Worm (Caenorhabditis elegans): ENCODE measurements around the gene clc-23.

Gene clc-23

DNA sequence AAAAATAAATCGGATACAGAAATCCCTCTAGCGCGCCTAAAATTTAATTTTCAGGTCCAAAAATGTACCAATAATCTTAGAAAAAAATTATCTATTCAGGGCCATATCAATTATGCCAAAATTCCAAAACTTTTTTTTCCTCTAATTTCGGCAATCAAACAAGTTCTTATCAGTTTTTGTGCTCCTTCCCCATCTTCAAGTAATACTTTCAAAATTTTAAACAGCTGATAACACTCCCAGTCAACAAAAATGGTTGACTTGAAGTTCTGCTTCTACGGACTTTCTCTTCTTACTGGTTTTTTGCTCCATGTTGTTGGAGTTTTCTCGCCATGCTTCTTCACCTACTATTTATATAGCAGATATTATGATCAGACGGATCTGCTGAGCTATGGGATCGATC, at the start of gene clc-23:
Gene clc-23, plus strand, starts transcription at position 223 of the 400 bp plus-strand sequence.
- TF ChIP-seq dao-5 (tag; optimal IDR thresholded peaks at IDR 0.05) (no peak), W03F9.2 (tag; optimal IDR thresholded peaks at IDR 0.05) (no peak), him-1 (tag; optimal IDR thresholded peaks at IDR 0.05) (no peak)

DNA sequence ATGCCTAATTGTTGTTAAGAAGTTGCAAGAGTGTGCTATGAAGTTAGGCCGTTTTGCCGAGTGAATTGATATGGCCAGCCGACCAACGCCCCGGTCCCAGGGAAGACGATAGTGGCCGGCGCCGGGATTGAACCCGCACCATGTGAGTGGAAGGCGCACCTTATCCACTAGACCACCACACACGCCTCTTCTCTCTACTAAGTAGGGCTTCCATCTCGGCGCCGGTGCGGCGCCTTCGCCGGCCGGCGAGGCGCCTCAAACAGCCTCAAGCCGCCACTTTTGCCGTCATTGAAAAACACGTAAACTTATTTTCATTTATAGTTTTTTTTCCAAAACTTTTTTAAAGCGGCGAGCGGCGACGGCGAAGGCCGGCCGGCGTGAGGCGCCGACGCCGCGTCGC, 41.9 kb upstream of the clc-23 start:
- TF ChIP-seq him-1 (tag; optimal IDR thresholded peaks at IDR 0.05) (no peak), W03F9.2 (tag; optimal IDR thresholded peaks at IDR 0.05) (no peak), dao-5 (tag; optimal IDR thresholded peaks at IDR 0.05) (no peak)

DNA sequence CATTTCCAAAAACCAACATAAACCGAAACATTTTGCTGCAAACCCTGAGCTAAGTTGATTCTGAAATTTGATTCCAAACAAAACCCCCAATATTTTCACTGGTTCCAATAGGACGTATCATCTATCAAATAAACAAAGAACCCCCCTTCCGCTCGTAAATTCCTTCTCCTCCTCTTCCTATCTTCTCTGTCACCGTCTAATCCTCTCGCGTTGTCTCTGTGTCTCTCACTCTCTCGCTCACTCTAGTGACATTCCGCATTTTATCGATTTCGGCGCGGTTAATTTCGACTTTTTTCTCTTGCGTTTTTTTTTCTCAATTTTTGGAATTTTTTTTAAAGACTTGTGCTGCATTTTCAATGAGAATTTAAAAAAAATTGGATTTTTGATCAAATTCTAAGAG, 38.8 kb upstream of the clc-23 start:
- TF ChIP-seq dao-5 (tag; optimal IDR thresholded peaks at IDR 0.05) (no peak), him-1 (tag; optimal IDR thresholded peaks at IDR 0.05) (no peak), W03F9.2 (tag; optimal IDR thresholded peaks at IDR 0.05) (no peak)

DNA sequence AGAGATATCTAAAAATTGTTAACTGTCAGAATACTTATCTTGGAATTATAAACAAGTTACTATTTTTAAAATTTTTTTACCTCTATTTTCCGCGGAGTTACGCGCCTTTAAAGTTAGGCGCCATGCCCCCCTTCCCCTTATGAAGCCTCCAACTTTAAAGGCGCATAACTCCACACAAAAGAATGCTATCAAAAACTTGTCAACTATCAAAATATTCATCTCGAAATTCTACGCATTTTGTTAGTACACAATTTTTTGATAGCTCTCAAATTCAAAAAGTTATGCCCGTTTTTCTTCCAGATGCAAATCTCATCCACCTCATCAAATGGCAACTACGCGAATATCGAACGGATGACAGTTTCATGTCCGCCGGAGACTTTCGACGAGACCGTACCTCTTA, 37.8 kb upstream of the clc-23 start, which contains the start of gene tbc-10:
Gene tbc-10, plus strand, starts transcription at position 301 of the 400 bp plus-strand sequence.
- no peak for TF ChIP-seq W03F9.2 (tag; optimal IDR thresholded peaks at IDR 0.05)

DNA sequence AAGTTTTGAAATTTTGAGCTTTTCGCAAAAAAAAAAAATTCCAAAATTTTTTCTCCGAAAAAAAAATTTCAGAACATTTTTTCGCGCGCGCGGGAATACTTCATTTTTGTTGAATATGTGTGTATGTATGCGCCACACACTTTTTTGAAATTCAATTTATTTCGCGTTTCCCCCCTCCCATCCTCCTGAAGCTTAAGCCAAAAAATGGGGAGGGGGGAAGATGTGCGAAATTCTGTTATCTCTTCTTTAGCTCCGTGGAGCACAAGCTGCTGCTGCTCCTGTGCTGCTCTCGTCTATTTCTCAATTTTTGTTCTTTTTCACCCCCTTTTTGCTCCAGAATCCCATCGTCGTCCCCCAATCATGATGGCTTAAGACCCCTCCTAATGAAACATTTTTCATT, 31.2 kb upstream of the clc-23 start:
- TF ChIP-seq dao-5 (tag; optimal IDR thresholded peaks at IDR 0.05) (no peak), him-1 (tag; optimal IDR thresholded peaks at IDR 0.05) (no peak), W03F9.2 (tag; optimal IDR thresholded peaks at IDR 0.05) (no peak)

DNA sequence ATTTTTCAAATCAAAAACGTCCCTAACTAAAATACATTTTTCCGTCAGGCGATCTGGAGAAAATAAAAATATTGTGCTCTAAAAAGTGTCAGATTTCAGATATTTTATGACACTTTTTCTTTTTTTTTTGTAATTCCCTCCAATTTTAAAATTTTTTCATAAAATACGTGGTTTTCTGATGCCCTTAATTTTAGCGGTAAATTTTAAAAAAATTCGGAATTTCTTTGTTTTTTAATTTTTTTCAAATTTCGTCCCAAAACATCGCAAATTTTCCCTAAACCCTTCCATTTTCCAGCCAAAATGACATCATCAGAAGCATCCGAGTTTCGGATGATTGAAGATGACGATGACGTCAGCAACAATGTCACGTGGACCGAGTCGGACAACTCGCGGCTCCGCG, 29.2 kb upstream of the clc-23 start, which contains the start of gene trp-2:
Gene trp-2, plus strand, starts transcription at position 301 of the 400 bp plus-strand sequence.
- no peak for TF ChIP-seq dao-5 (tag; optimal IDR thresholded peaks at IDR 0.05)
- no peak for TF ChIP-seq W03F9.2 (tag; optimal IDR thresholded peaks at IDR 0.05)
- TF ChIP-seq him-1 (tag; optimal IDR thresholded peaks at IDR 0.05): no peak

DNA sequence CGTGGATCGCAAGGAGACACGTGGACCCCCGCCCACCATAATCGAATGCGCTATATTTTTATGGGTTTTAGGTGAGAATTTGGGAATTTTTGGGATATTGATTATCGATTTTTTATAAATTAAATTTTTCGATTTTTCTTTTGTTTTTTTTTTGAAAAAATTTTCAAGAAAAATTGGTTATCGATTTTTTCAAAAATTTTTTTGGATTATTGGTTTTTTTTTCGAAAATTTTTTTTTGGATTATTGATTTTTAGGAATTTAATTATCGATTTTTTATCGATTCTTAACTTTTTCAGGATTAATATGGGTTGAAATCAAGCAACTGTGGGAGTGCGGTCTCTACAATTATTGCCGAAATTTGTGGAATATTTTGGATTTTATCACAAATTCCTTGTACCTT, 24.2 kb upstream of the clc-23 start:
- TF ChIP-seq W03F9.2 (tag; optimal IDR thresholded peaks at IDR 0.05): no peak
- no peak for TF ChIP-seq him-1 (tag; optimal IDR thresholded peaks at IDR 0.05)
- no peak for TF ChIP-seq dao-5 (tag; optimal IDR thresholded peaks at IDR 0.05)

DNA sequence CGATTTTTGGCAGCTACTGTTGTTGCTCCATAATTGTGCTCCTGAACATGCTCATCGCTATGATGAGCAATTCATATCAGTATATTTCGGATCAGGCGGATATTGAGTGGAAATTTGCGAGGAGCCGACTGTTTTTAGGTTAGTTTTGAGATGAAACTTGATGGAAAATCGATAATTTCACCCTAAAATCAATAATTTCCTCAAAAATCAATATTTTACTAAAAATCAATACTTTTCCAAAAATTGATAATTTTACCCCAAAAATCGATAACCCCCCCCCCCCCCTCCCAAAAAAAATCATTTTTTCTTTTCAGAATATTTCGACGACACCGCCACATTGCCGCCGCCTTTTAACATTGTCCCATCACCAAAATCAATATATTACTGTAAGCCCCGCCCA, 21.9 kb upstream of the clc-23 start:
- no peak for TF ChIP-seq him-1 (tag; optimal IDR thresholded peaks at IDR 0.05)

DNA sequence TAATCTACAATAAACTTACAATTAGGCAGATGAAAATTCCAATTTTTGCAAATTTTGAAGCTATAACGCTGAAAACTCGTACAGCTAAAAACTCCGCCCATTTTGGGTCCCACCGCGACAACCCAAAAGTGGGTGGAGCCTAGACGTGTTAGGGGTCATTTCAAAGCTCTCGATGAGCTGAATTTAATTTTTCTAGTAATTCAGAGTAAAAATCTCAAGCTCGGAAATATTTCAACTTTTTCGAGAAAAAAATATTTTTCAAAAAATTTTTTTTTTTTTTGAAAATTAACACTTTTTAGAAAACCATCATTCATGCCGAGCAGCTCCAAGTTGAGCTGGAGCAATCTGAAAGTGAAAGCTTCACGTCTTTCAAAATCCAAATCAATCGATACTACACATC, 19.5 kb upstream of the clc-23 start, which contains the start of gene R06B10.7:
Gene R06B10.7, minus strand, starts transcription at position 101 of the 400 bp plus-strand sequence.
- TF ChIP-seq him-1 (tag; optimal IDR thresholded peaks at IDR 0.05): no peak
- no peak for TF ChIP-seq dao-5 (tag; optimal IDR thresholded peaks at IDR 0.05)

DNA sequence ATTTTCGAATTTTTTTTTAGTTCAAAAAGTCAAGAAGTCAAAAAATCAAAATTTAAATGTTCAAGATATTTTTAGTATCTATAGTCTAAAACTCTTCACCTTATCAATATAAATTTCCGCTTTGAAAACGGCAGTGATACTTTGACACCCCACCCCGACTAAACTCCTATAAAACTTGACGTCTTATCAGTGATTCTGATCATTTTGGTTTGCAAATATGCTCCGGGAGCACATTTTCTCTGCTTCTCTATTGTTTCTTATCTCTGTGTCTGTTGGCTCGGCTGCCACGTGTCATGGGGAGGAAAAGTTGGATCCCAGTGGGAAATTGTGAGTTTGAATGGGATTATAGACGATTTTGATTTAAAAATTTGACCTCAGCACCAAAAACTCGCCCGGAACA, 18.2 kb upstream of the clc-23 start, which contains the start of gene clec-150:
Gene clec-150, plus strand, starts transcription at position 198 of the 400 bp plus-strand sequence.
- TF ChIP-seq dao-5 (tag; optimal IDR thresholded peaks at IDR 0.05) (no peak), W03F9.2 (tag; optimal IDR thresholded peaks at IDR 0.05) (no peak), him-1 (tag; optimal IDR thresholded peaks at IDR 0.05) (no peak)

DNA sequence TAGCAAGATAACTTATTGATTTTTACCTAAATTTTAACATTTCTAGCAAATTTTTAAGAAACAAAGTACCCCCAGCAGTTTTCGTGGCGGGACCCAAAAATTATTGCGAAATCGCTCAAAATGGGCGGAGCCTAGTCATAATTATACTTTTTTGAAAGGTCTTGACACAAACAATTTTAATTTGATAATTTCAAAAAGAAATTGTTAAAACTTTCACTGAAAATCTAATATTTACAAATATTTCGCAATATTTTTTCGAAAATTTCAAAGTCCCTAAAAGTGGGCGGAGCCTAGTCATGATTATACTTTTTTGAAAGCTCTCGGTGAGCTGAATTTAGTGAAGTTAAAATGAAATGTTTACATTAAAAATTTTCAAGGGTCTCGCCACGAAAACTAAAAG, 16.3 kb upstream of the clc-23 start:
- TF ChIP-seq him-1 (tag; optimal IDR thresholded peaks at IDR 0.05) (no peak), W03F9.2 (tag; optimal IDR thresholded peaks at IDR 0.05) (no peak), dao-5 (tag; optimal IDR thresholded peaks at IDR 0.05) (no peak)

DNA sequence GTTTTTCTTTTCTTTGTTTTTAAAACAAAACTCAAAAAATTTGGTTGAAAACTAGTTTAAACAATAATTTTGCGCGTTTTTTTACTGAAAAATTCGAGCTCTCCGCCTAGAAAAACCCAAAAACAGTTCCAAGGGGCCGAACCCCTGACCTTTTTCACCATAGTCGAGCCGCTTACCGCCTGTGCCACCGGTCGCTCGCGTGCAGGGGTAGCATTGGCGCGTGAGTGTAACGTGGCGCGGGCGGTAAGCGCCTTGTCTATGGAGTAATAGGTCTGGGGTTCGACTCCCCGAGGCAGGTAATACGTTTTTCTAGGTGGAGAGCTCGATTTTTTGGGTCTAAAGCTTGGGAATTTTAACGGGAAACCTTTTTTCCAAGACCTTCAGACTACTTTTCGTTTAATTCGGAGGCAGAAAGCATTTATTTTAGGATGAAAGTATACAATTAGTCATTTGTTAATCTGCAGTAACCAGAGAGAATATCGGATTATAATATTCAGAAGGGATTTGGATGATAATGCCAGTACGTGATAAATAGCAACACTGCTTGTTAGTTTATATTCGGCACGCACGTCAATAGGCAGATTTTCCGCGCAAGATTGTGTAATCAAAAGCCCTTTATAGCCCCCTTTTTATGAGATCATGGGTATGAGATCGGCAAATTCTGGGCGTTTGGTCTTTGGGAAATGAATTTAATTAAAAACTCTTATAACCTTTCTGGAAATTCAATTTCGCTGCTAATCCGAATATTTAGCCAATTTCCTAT, 13.4 kb upstream of the clc-23 start:
- no peak for TF ChIP-seq W03F9.2 (tag; optimal IDR thresholded peaks at IDR 0.05)
- no peak for TF ChIP-seq dao-5 (tag; optimal IDR thresholded peaks at IDR 0.05)
- no peak for TF ChIP-seq him-1 (tag; optimal IDR thresholded peaks at IDR 0.05)

DNA sequence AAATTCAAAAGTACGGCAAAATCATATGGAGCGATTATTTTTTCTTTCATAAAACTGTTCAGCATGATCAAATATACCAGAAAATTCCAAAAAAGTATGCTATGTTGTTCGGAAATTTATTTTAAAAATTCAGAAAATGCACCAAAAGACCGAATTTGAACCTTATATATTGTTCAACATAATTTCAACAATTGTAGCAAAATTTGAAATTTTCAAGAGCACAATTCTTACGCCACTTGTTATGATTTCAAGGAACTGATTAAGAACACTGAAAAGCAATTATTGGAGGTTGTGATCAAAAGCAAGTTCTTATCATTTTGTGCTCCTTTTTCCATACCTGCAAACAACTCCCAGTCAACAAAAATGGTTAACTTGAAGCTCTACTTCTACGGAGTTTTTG, 12.7 kb upstream of the clc-23 start, which contains the start of gene clc-27:
Gene clc-27, plus strand, starts transcription at position 301 of the 400 bp plus-strand sequence.
- TF ChIP-seq dao-5 (tag; optimal IDR thresholded peaks at IDR 0.05) (no peak), W03F9.2 (tag; optimal IDR thresholded peaks at IDR 0.05) (no peak), him-1 (tag; optimal IDR thresholded peaks at IDR 0.05) (no peak)

DNA sequence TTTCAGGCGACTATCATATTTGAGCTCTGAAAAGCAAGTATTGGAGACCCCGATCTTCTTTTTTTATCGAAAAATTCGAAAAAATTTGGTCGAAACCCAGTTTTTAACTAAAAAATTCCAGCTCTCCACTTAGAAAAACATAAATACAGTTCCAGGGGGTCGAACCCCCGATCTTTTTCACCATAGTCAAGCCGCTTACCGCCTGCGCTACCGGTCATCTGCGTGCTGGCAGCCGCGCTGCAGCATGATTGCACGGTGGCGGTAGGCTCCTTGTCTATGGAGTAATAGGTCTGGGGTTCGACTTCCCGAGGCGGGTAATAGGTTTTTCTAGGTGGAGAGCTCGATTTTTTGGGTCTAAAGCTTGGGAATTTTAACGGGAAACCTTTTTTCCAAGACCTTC, 11.0 kb upstream of the clc-23 start, which contains the start of gene clc-24:
Gene clc-24, plus strand, starts transcription at position 263 of the 400 bp plus-strand sequence.
- TF ChIP-seq dao-5 (tag; optimal IDR thresholded peaks at IDR 0.05): no peak
- no peak for TF ChIP-seq him-1 (tag; optimal IDR thresholded peaks at IDR 0.05)
- TF ChIP-seq W03F9.2 (tag; optimal IDR thresholded peaks at IDR 0.05): no peak

DNA sequence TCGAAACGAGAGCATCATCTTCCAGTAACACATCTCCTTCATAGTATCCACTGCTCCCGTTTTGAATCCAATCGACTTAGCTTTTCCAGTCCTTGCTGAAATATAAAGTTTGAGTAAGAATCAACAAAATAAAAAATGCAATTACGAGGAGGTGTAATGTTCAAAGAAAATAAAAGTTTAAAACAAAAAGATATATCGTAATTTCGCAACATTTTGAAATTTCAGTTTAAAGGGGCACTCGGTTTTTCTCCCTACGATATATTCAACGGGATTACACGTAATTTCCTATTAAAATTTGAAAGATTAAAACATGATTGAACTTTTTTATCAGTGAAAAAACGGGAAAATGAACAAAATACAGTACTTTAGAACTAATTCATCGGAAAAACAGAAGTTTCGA, 4.7 kb upstream of the clc-23 start, which contains the start of gene Y34F4.3:
Gene Y34F4.3, minus strand, starts transcription at position 101 of the 400 bp plus-strand sequence.
- no peak for TF ChIP-seq him-1 (tag; optimal IDR thresholded peaks at IDR 0.05)
- no peak for TF ChIP-seq dao-5 (tag; optimal IDR thresholded peaks at IDR 0.05)
- TF ChIP-seq W03F9.2 (tag; optimal IDR thresholded peaks at IDR 0.05): no peak

Data from whole organism, L4/young adult.